Worm (Caenorhabditis elegans): ENCODE measurements around the gene fbxa-154.
A peak's percentile ranks its signal among the peaks of the same experiment; 100 is the strongest.

fbxa-154 gene

DNA sequence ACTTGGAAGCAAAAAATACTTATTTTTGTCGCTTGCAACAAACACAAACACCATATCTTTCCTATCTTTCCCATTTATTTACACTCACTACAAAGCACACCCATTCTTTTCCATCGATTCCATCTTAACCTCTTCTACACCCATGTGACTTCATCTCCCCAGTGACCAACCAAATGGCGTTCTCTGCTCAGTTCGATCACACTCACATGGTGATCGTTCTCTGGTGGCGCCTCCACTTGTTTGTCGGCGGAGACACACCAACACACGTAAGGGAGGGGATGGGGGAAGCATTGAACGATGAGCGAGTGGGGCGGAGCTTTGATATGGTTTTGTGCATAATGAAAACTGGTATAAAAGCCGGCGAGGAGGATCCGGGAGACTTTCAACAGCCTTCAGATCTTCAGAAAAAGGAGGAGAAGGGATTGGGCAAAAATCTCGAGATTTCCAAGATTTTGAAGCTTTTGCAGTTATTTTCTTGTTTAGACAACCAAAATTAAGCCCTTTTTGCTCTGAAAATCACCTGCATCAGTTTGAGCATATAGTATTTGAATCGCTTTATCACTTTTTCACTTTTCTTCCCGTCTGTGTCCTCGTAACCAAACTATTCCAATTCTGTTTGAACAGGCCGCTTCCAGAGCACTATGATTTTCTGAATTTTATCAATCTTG is 38.3 kb downstream of the fbxa-154 start (continued):
- TF ChIP-seq daf-16 (GFP tag; optimal IDR thresholded peaks at IDR 0.05) (peak in 1 of 2 experiments; percentile 54), daf-16 (tag; optimal IDR thresholded peaks at IDR 0.05) (peak; percentile 76), ceh-28 (tag; optimal IDR thresholded peaks at IDR 0.05) (no peak), sdz-12 (GFP tag; optimal IDR thresholded peaks at IDR 0.05) (no peak), lin-15B (tag; optimal IDR thresholded peaks at IDR 0.05) (no peak), tra-1 (GFP tag; IDR thresholded peaks at IDR 0.05) (no peak; the same call in 1 of the 2 replicates), nhr-25 (tag; optimal IDR thresholded peaks at IDR 0.05; ENCODE audit: borderline replicate concordance, insufficient read depth) (no peak), unc-130 (GFP tag; optimal IDR thresholded peaks at IDR 0.05) (no peak), snpc-4 (tag; optimal IDR thresholded peaks at IDR 0.05) (peak; percentile 13), nhr-102 (tag; optimal IDR thresholded peaks at IDR 0.05) (peak; percentile 74), nhr-28 (tag; optimal IDR thresholded peaks at IDR 0.05) (peak; percentile 98), snpc-1.2 (GFP tag; IDR thresholded peaks at IDR 0.05) (no peak), ctbp-1 (GFP tag; IDR thresholded peaks at IDR 0.05) (0 out of 2 replicates have a peak, but pooled peaks have one; percentile 29), attf-4 (tag; optimal IDR thresholded peaks at IDR 0.05) (no peak), daf-19 (GFP tag; conservative IDR thresholded peaks at IDR 0.05) (no peak), D1046.2 (GFP tag; IDR thresholded peaks at IDR 0.05) (no peak), saeg-2 (GFP tag; IDR thresholded peaks at IDR 0.05) (no peak), nhr-77 (tag; optimal IDR thresholded peaks at IDR 0.05) (peak; percentile 96), zag-1 (tag; optimal IDR thresholded peaks at IDR 0.05) (no peak), Y5F2A.4 (GFP tag; optimal IDR thresholded peaks at IDR 0.05) (no peak), ceh-32 (tag; optimal IDR thresholded peaks at IDR 0.05; ENCODE audit: poor library complexity) (no peak), lin-1 (GFP tag; IDR thresholded peaks at IDR 0.05) (no peak), lin-13 (GFP tag; optimal IDR thresholded peaks at IDR 0.05) (no peak), nhr-237 (tag; optimal IDR thresholded peaks at IDR 0.05) (no peak), unc-62 (GFP tag; optimal IDR thresholded peaks at IDR 0.05 in 1 of 2) (peak in 1 of 2 experiments; percentile 99), unc-62 (tag; optimal IDR thresholded peaks at IDR 0.05) (no peak), tag-97 (GFP tag; IDR thresholded peaks at IDR 0.05) (no peak), mxl-3 (GFP tag; optimal IDR thresholded peaks at IDR 0.05) (peak; percentile 64), aly-2 (tag; optimal IDR thresholded peaks at IDR 0.05) (no peak), Y75B8A.6 (GFP tag; IDR thresholded peaks at IDR 0.05) (no peak), nhr-76 (tag; optimal IDR thresholded peaks at IDR 0.05) (no peak), hmg-1.1 (GFP tag; IDR thresholded peaks at IDR 0.05) (peak; percentile 60; the same call in 1 of the 2 replicates), ceh-20 (GFP tag; IDR thresholded peaks at IDR 0.05) (peak; percentile 77; the same call in 1 of the 2 replicates), Y105C5A.15 (GFP tag; IDR thresholded peaks at IDR 0.05) (no peak), php-3 (GFP tag; IDR thresholded peaks at IDR 0.05) (peak; percentile 52; the same call in 1 of the 2 replicates), dve-1 (tag; optimal IDR thresholded peaks at IDR 0.05; ENCODE audit: insufficient read depth) (peak; percentile 86), set-16 (GFP tag; IDR thresholded peaks at IDR 0.05) (peak; percentile 47; the same call in 1 of the 2 replicates), dpl-1 (GFP tag; optimal IDR thresholded peaks at IDR 0.05) (peak; percentile 64), ztf-11 (tag; optimal IDR thresholded peaks at IDR 0.05) (no peak), ceh-44 (GFP tag; IDR thresholded peaks at IDR 0.05) (no peak), dmd-8 (GFP tag; IDR thresholded peaks at IDR 0.05) (no peak), vab-7 (GFP tag; IDR thresholded peaks at IDR 0.05) (no peak), zip-2 (tag; optimal IDR thresholded peaks at IDR 0.05) (no peak), mep-1 (tag; optimal IDR thresholded peaks at IDR 0.05) (peak; percentile 90), lir-3 (tag; optimal IDR thresholded peaks at IDR 0.05) (no peak), madf-9 (GFP tag; conservative IDR thresholded peaks at IDR 0.05) (no peak), mxl-2 (GFP tag; conservative IDR thresholded peaks at IDR 0.05) (no peak), mdl-1 (tag; optimal IDR thresholded peaks at IDR 0.05) (peak; percentile 60 to 98), egl-27 (tag; optimal IDR thresholded peaks at IDR 0.05) (no peak), arid-1 (GFP tag; conservative IDR thresholded peaks at IDR 0.05) (no peak), F37D6.2 (tag; optimal IDR thresholded peaks at IDR 0.05) (peak; percentile 34)
